Worm (Caenorhabditis elegans) whole organism, L4 larva: ENCODE data around the gene C08G9.2.
"Not testable (repeated sequence)": the region's sequence is repeated elsewhere in the genome, so short reads cannot be mapped to it uniquely, and the experiment has no call there.

Experiments used
- egl-27 ChIP-seq: sonication (generic microtip); optimal IDR thresholded peaks from 3 replicates; lab custom pipeline; 2017; ENCODE audit warnings: missing biosample characterization, missing genetic modification reagents, missing genetic modification characterization
- mep-1 ChIP-seq: fragments of 150-350 bp; sonication (generic microtip); optimal IDR thresholded peaks from 3 replicates; lab custom pipeline; 2014; ENCODE audit warnings: missing biosample characterization, missing genetic modification characterization
- mxl-2 ChIP-seq: fragments of 200-800 bp; sonication (Bioruptor generic); conservative IDR thresholded peaks from 2 replicates; pipeline ENCODE4 v1.3.6; 2022; ENCODE audit warnings: missing genetic modification reagents, missing genetic modification characterization, missing compliant biosample characterization
- zag-1 ChIP-seq: fragments of 150-350 bp; optimal IDR thresholded peaks from 2 replicates; lab custom pipeline; 2014; ENCODE audit warnings: missing biosample characterization, missing genetic modification characterization

- not testable (repeated sequence) for TF ChIP-seq zag-1 (tag; lab: Kevin White, UChicago); egl-27; mxl-2 (GFP tag; lab: Robert Waterston, UW); mep-1 (tag; lab: Kevin White, UChicago)
Observed at ce11 chrIV:7634578-7634977, 38.2 kb downstream of the C08G9.2 start, which contains the start of gene warf-1.
